Fruit fly (Drosophila melanogaster): ENCODE measurements around the gene Fer1.

- no peak for TF ChIP-seq CG8478 (optimal IDR thresholded peaks at IDR 0.05)
- TF ChIP-seq pan (optimal IDR thresholded peaks at IDR 0.05) = no peak
- TF ChIP-seq psq (optimal IDR thresholded peaks at IDR 0.05) = no peak
- no peak for TF ChIP-seq usp (GFP tag; optimal IDR thresholded peaks at IDR 0.05)
- no peak for TF ChIP-seq Dll (optimal IDR thresholded peaks at IDR 0.05)
- no peak for TF ChIP-seq EcR (GFP tag; optimal IDR thresholded peaks at IDR 0.05)
Observed at dm6 chr3R:7089522-7090336, 46.3 kb upstream of the Fer1 start.
